Worm (Caenorhabditis elegans): ENCODE measurements around the gene F14H3.15.

Gene F14H3.15

DNA sequence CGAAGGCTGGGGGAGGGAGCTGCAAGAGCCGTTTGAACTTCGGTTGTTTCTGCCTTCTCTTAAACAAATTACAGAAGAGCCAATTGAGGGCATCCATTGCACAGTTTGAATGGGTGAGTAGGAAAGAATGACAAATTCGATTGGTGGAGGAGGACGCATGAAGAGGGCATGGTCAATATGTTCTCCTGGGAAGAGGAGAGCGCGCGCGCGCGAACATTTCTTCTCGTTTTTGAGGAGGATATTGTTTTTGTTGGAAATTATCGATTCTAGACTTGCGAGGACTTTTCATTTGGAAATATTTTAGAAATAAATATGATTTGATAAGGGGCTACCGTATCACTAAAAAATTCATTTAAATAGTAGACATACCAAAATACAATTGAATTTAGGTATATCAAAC lies 28.5 kb downstream of the F14H3.15 start, which contains the start of gene T10C6.7:
TSS of gene T10C6.7 (minus strand) at position 143 of the 400 bp plus-strand sequence.
- TF ChIP-seq C34B4.2 (tag; optimal IDR thresholded peaks at IDR 0.05) (no peak), unc-98 (GFP tag; IDR thresholded peaks at IDR 0.05) (no peak), nhr-12 (tag; optimal IDR thresholded peaks at IDR 0.05) (no peak), dpl-1 (GFP tag; optimal IDR thresholded peaks at IDR 0.05) (no peak), fkh-10 (GFP tag; optimal IDR thresholded peaks at IDR 0.05) (no peak), lin-35 (GFP tag; optimal IDR thresholded peaks at IDR 0.05) (no peak), nhr-20 (tag; optimal IDR thresholded peaks at IDR 0.05) (no peak), C04F5.9 (tag; optimal IDR thresholded peaks at IDR 0.05) (no peak), sup-37 (GFP tag; optimal IDR thresholded peaks at IDR 0.05) (no peak), unc-130 (tag; optimal IDR thresholded peaks at IDR 0.05) (no peak)

DNA sequence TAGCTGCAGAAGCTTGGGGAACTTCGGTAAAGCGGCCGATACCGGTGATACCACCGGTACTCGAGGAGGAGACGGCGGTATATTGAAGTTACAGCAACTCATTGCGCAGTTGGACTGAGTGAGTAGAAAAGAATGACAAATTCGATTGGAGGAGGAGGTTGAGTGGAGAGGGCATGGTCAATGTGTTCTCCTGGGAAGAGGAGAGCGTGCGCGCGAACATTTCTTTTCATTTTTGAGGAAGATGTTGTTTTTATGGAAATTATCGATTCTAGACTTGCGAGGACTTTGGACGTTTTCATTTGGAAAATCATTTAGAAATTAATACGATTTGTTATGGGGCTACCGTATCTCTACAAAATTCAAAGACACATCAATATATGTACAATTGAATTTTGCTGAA lies 30.8 kb downstream of the F14H3.15 start:
- TF ChIP-seq lin-15B (tag; optimal IDR thresholded peaks at IDR 0.05) (no peak), efl-1 (optimal IDR thresholded peaks at IDR 0.05) (no peak), efl-1 (GFP tag; optimal IDR thresholded peaks at IDR 0.05 in 1 of 2) (peak in 1 of 2 experiments; percentile 46)

DNA sequence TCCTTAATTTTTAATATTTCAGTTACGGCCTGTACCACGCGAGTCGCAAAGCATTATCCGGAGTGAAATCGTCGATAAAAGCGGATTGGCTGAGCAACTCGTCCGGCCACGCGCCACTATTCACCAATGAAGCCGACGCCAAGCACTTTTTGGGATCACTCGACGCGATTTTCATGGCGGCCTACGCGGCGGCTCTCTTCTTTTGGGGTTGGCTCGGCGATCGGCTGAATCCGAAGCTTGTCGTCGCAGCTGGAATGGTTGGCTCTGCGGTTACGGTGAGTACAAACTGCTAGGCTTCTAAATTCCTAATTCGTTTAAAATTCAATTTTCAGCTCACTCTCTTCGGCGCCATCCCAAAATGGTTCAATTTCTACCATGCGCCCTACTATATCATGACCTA lies 35.1 kb downstream of the F14H3.15 start:
- no peak for TF ChIP-seq hlh-4 (tag; optimal IDR thresholded peaks at IDR 0.05)
- TF ChIP-seq jun-1 (tag; optimal IDR thresholded peaks at IDR 0.05), result no peak
- no peak for TF ChIP-seq unc-30 (tag; optimal IDR thresholded peaks at IDR 0.05)
- TF ChIP-seq snu-23 (GFP tag; optimal IDR thresholded peaks at IDR 0.05), result no peak
- no peak for TF ChIP-seq sup-37 (GFP tag; optimal IDR thresholded peaks at IDR 0.05)
- no peak for TF ChIP-seq nhr-237 (tag; optimal IDR thresholded peaks at IDR 0.05)
- no peak for TF ChIP-seq C34B4.2 (tag; optimal IDR thresholded peaks at IDR 0.05)
- TF ChIP-seq ceh-8 (GFP tag; optimal IDR thresholded peaks at IDR 0.05), result no peak
- no peak for TF ChIP-seq ceh-88 (GFP tag; IDR thresholded peaks at IDR 0.05)
- no peak for TF ChIP-seq mab-9 (GFP tag; IDR thresholded peaks at IDR 0.05)
- no peak for TF ChIP-seq nhr-47 (tag; optimal IDR thresholded peaks at IDR 0.05)
- no peak for TF ChIP-seq lin-15B (tag; optimal IDR thresholded peaks at IDR 0.05)
- TF ChIP-seq unc-62 (GFP tag; optimal IDR thresholded peaks at IDR 0.05), result no peak
- TF ChIP-seq ztf-11 (tag; optimal IDR thresholded peaks at IDR 0.05), result no peak
- no peak for TF ChIP-seq lir-3 (tag; optimal IDR thresholded peaks at IDR 0.05; ENCODE audit: poor library complexity)
- no peak for TF ChIP-seq efl-1 (optimal IDR thresholded peaks at IDR 0.05)
- no peak for TF ChIP-seq efl-1 (GFP tag; optimal IDR thresholded peaks at IDR 0.05 in 1 of 2)

DNA sequence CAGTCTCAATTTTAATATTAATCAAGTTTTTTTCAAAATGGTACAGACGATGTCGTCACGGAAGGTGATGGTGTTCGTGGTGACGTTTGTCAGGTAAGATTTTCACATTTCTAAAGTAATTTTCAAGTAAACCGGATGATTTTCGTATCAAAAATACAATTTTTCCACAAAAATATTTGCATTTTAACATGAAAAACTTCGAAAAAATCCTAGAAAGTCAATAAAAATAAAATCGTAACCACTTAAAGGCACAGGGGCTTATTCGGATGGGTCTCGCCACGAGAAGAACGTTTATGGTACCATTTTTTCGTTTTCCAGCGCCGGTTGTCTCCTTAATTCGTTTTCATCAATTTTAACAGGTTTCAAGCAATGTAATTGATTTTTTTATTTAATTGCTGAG lies 35.7 kb downstream of the F14H3.15 start, which contains the start of gene T10C6.6:
TSS of gene T10C6.6 (plus strand) at position 27 of the 400 bp plus-strand sequence.
- TF ChIP-seq dsc-1 (tag; optimal IDR thresholded peaks at IDR 0.05) (no peak), mdl-1 (tag; optimal IDR thresholded peaks at IDR 0.05) (no peak), tlp-1 (tag; optimal IDR thresholded peaks at IDR 0.05) (no peak), efl-1 (optimal IDR thresholded peaks at IDR 0.05) (no peak), efl-1 (GFP tag; optimal IDR thresholded peaks at IDR 0.05 in 1 of 2) (peak in 1 of 2 experiments; percentile 82), elt-2 (tag; optimal IDR thresholded peaks at IDR 0.05) (peak; percentile 27), xbp-1 (tag; optimal IDR thresholded peaks at IDR 0.05) (no peak), mab-9 (GFP tag; IDR thresholded peaks at IDR 0.05) (no peak)

DNA sequence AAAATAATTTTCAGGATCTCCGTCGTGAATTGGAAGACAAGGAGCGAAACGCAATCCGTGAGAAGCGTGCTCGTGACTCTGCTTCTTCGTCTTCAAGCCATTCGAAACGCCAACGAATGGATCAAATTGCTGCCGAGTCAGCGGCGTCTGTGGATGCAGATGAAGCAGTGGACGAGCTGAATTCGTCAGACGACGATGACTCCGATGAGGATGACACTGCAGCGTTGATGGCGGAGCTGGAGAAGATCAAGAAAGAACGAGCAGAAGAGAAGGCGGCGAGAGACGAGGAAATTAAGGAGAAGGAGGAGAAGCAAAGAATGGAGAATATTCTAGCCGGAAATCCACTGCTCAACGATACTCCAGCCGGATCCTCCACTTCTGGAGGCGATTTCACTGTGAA lies 36.5 kb downstream of the F14H3.15 start:
- no peak for TF ChIP-seq vab-15 (tag; optimal IDR thresholded peaks at IDR 0.05)
- peak; percentile 5 for TF ChIP-seq ceh-8 (GFP tag; optimal IDR thresholded peaks at IDR 0.05)
- TF ChIP-seq pag-3 (tag; optimal IDR thresholded peaks at IDR 0.05; ENCODE audit: borderline replicate concordance, insufficient read depth), result no peak
- no peak for TF ChIP-seq aly-2 (tag; optimal IDR thresholded peaks at IDR 0.05)

All from whole organism, L1 larva.